Worm (Caenorhabditis elegans) whole organism, L3 larva: ENCODE measurements around the gene F53F1.3.

Experiments
- ZK546.5 ChIP-seq: sonication (generic microtip); optimal IDR thresholded peaks from 2 replicates; lab custom pipeline; 2017; ENCODE audit warnings: missing biosample characterization, missing genetic modification characterization
- ama-1 ChIP-seq: fragments of 150-350 bp; optimal IDR thresholded peaks from 2 replicates; lab custom pipeline; 2018
- ceh-16 ChIP-seq: sonication (generic microtip); optimal IDR thresholded peaks from 2 replicates; lab custom pipeline; 2017; ENCODE audit warnings: missing biosample characterization, missing genetic modification characterization
- ceh-28 ChIP-seq: fragments of 150-350 bp; optimal IDR thresholded peaks from 2 replicates; lab custom pipeline; 2014; ENCODE audit warnings: missing biosample characterization, missing genetic modification reagents, missing genetic modification characterization
- ceh-9 ChIP-seq: sonication (generic microtip); optimal IDR thresholded peaks from 2 replicates; lab custom pipeline; 2018; ENCODE audit warnings: missing biosample characterization, missing genetic modification characterization
- daf-12 ChIP-seq: fragments of 150-350 bp; optimal IDR thresholded peaks from 2 replicates; lab custom pipeline; 2014; ENCODE audit warnings: missing biosample characterization, missing genetic modification reagents, missing genetic modification characterization
- egl-27 ChIP-seq: sonication (generic microtip); optimal IDR thresholded peaks from 4 replicates; lab custom pipeline; 2017; ENCODE audit warnings: missing biosample characterization, missing genetic modification reagents, missing genetic modification characterization
- egl-5 ChIP-seq: fragments of 150-350 bp; optimal IDR thresholded peaks from 2 replicates; lab custom pipeline; 2017; ENCODE audit warnings: missing biosample characterization, missing genetic modification reagents, missing genetic modification characterization, inconsistent platforms
- elt-1 ChIP-seq: fragments of 150-350 bp; optimal IDR thresholded peaks from 2 replicates; lab custom pipeline; 2014; ENCODE audit warnings: missing biosample characterization, missing genetic modification characterization
- elt-2 ChIP-seq: sonication (generic microtip); optimal IDR thresholded peaks from 2 replicates; lab custom pipeline; 2016; ENCODE audit warnings: missing genetic modification reagents, mild to moderate bottlenecking, missing genetic modification characterization, missing compliant biosample characterization
- eor-1 ChIP-seq, 2 experiments: fragments of 150-350 bp; optimal IDR thresholded peaks; 2 replicates each; lab custom pipeline; 2014 to 2018; ENCODE audit warnings: missing biosample characterization in 2 of 2, missing genetic modification characterization in 2 of 2
- fkh-10 ChIP-seq: sonication (generic microtip); optimal IDR thresholded peaks from 2 replicates; lab custom pipeline; 2017; ENCODE audit warnings: missing biosample characterization, missing genetic modification reagents, missing genetic modification characterization
- fkh-2 ChIP-seq: fragments of 150-350 bp; optimal IDR thresholded peaks from 2 replicates; lab custom pipeline; 2014; ENCODE audit warnings: missing biosample characterization, missing genetic modification reagents, missing genetic modification characterization
- fos-1 ChIP-seq: fragments of 150-350 bp; optimal IDR thresholded peaks from 2 replicates; lab custom pipeline; 2014; ENCODE audit warnings: missing biosample characterization, missing genetic modification characterization
- hmg-11 ChIP-seq: sonication (generic microtip); optimal IDR thresholded peaks from 2 replicates; lab custom pipeline; 2016; ENCODE audit warnings: missing genetic modification characterization, missing compliant biosample characterization
- jun-1 ChIP-seq: fragments of 150-350 bp; optimal IDR thresholded peaks from 2 replicates; lab custom pipeline; 2014; ENCODE audit warnings: missing biosample characterization, missing genetic modification reagents, missing genetic modification characterization
- lin-15B ChIP-seq: fragments of 150-350 bp; optimal IDR thresholded peaks from 2 replicates; lab custom pipeline; 2014; ENCODE audit warnings: missing biosample characterization, missing genetic modification characterization
- lin-39 ChIP-seq: fragments of 150-350 bp; optimal IDR thresholded peaks from 2 replicates; lab custom pipeline; 2018; ENCODE audit warnings: missing biosample characterization, missing genetic modification reagents, missing genetic modification characterization
- lsy-12 ChIP-seq: sonication (generic microtip); optimal IDR thresholded peaks from 2 replicates; lab custom pipeline; 2016; ENCODE audit warnings: mild to moderate bottlenecking, missing genetic modification characterization, missing compliant biosample characterization
- mdl-1 ChIP-seq: fragments of 150-350 bp; optimal IDR thresholded peaks from 2 replicates; lab custom pipeline; 2014; ENCODE audit warnings: missing biosample characterization, missing genetic modification characterization
- mml-1 ChIP-seq: fragments of 150-350 bp; sonication (generic microtip); optimal IDR thresholded peaks from 3 replicates; lab custom pipeline; 2014; ENCODE audit warnings: missing biosample characterization, missing genetic modification characterization
- nfya-1 ChIP-seq: sonication (generic microtip); optimal IDR thresholded peaks from 2 replicates; lab custom pipeline; 2017; ENCODE audit warnings: missing genetic modification characterization, mild to moderate bottlenecking, missing compliant biosample characterization, antibody characterized with exemption, moderate library complexity; ENCODE audit not compliant: insufficient read depth
- nhr-11 ChIP-seq: fragments of 150-350 bp; optimal IDR thresholded peaks from 2 replicates; lab custom pipeline; 2014; ENCODE audit warnings: missing biosample characterization, missing genetic modification characterization
- nhr-23 ChIP-seq: fragments of 150-350 bp; optimal IDR thresholded peaks from 2 replicates; lab custom pipeline; 2014; ENCODE audit warnings: missing biosample characterization, missing genetic modification reagents, missing genetic modification characterization
- nhr-237 ChIP-seq: fragments of 150-350 bp; optimal IDR thresholded peaks from 2 replicates; lab custom pipeline; 2014; ENCODE audit warnings: missing biosample characterization, missing genetic modification characterization
- nhr-25 ChIP-seq: sonication (generic microtip); optimal IDR thresholded peaks from 2 replicates; lab custom pipeline; 2017; ENCODE audit warnings: missing biosample characterization, missing genetic modification characterization
- nhr-28 ChIP-seq: fragments of 150-350 bp; optimal IDR thresholded peaks from 2 replicates; lab custom pipeline; 2014; ENCODE audit warnings: missing biosample characterization, missing genetic modification characterization
- nhr-43 ChIP-seq: sonication (generic microtip); optimal IDR thresholded peaks from 2 replicates; lab custom pipeline; 2016; ENCODE audit warnings: mild to moderate bottlenecking, missing genetic modification characterization, missing compliant biosample characterization; ENCODE audit not compliant: poor library complexity, severe bottlenecking
- nhr-67 ChIP-seq: fragments of 150-350 bp; optimal IDR thresholded peaks from 2 replicates; lab custom pipeline; 2014; ENCODE audit warnings: missing biosample characterization, missing genetic modification characterization
- nhr-77 ChIP-seq: fragments of 150-350 bp; optimal IDR thresholded peaks from 2 replicates; lab custom pipeline; 2014; ENCODE audit warnings: missing biosample characterization, missing genetic modification characterization
- pha-4 ChIP-seq: fragments of 150-350 bp; optimal IDR thresholded peaks from 2 replicates; lab custom pipeline; 2014; ENCODE audit warnings: missing biosample characterization, missing genetic modification reagents, missing genetic modification characterization
- pqm-1 ChIP-seq: fragments of 150-350 bp; optimal IDR thresholded peaks from 2 replicates; lab custom pipeline; 2017; ENCODE audit warnings: missing biosample characterization, missing genetic modification characterization, inconsistent platforms
- snpc-4 ChIP-seq: fragments of 150-350 bp; optimal IDR thresholded peaks from 2 replicates; lab custom pipeline; 2014; ENCODE audit warnings: missing biosample characterization, missing genetic modification characterization
- tbx-2 ChIP-seq: sonication (generic microtip); optimal IDR thresholded peaks from 2 replicates; lab custom pipeline; 2016; ENCODE audit warnings: mild to moderate bottlenecking, missing genetic modification characterization, missing compliant biosample characterization
- unc-39 ChIP-seq: sonication (generic microtip); optimal IDR thresholded peaks from 4 replicates; lab custom pipeline; 2017; ENCODE audit warnings: missing biosample characterization, missing genetic modification characterization
- unc-62 ChIP-seq: fragments of 150-350 bp; sonication (generic microtip); optimal IDR thresholded peaks from 4 replicates; lab custom pipeline; 2014; ENCODE audit warnings: missing biosample characterization, missing genetic modification reagents, missing genetic modification characterization
- zag-1 ChIP-seq: fragments of 150-350 bp; optimal IDR thresholded peaks from 2 replicates; lab custom pipeline; 2014; ENCODE audit warnings: missing biosample characterization, missing genetic modification characterization
- ztf-4 ChIP-seq: fragments of 150-350 bp; optimal IDR thresholded peaks from 2 replicates; lab custom pipeline; 2014; ENCODE audit warnings: missing biosample characterization, missing genetic modification characterization

Gene F53F1.3

ce11 chrV:13371336-13371735, 36.7 kb upstream of the F53F1.3 start (continued):
- peak; percentile 99 for TF ChIP-seq nhr-25
- TF ChIP-seq elt-1: peak; percentile 57
- no peak for TF ChIP-seq fkh-10 (GFP tag; lab: Kevin White, UChicago)
- no peak for TF ChIP-seq pha-4 (tag; lab: Kevin White, UChicago)
- peak; percentile 50 for TF ChIP-seq egl-27 (tag; lab: Kevin White, UChicago)
- TF ChIP-seq ceh-9: no peak
- no peak for TF ChIP-seq unc-39 (tag; lab: Kevin White, UChicago)
- no peak for TF ChIP-seq nhr-11
- TF ChIP-seq ama-1: no peak
- TF ChIP-seq lin-15B: no peak
- TF ChIP-seq, all 47 proteins: peak for 17

ce11 chrV:13372821-13373220, 35.2 kb upstream of the F53F1.3 start:
- TF ChIP-seq egl-5 (tag; lab: Kevin White, UChicago) (no peak), lin-39 (tag; lab: Kevin White, UChicago) (no peak), pqm-1 (peak; percentile 66), elt-2 (tag; lab: Kevin White, UChicago) (peak; percentile 93), nhr-67 (no peak), ZK546.5 (tag; lab: Kevin White, UChicago) (no peak), fkh-2 (tag; lab: Kevin White, UChicago) (no peak)

ce11 chrV:13373643-13374042, 34.4 kb upstream of the F53F1.3 start:
- TF ChIP-seq pha-4 (tag; lab: Kevin White, UChicago): peak; percentile 64
- peak; percentile 70 for TF ChIP-seq pqm-1
- no peak for TF ChIP-seq mdl-1 (tag; lab: Kevin White, UChicago)
- TF ChIP-seq nfya-1 (tag; lab: Kevin White, UChicago): no peak
- no peak for TF ChIP-seq ceh-16
- TF ChIP-seq elt-2 (tag; lab: Kevin White, UChicago): peak; percentile 98
- TF ChIP-seq nhr-28 (tag; lab: Kevin White, UChicago): no peak
- TF ChIP-seq lin-15B: no peak
- TF ChIP-seq tbx-2: no peak
- peak; percentile 67 for TF ChIP-seq nhr-23 (tag; lab: Kevin White, UChicago)
- TF ChIP-seq jun-1 (tag; lab: Kevin White, UChicago): peak; percentile 62
- TF ChIP-seq fkh-2 (tag; lab: Kevin White, UChicago): no peak

DNA sequence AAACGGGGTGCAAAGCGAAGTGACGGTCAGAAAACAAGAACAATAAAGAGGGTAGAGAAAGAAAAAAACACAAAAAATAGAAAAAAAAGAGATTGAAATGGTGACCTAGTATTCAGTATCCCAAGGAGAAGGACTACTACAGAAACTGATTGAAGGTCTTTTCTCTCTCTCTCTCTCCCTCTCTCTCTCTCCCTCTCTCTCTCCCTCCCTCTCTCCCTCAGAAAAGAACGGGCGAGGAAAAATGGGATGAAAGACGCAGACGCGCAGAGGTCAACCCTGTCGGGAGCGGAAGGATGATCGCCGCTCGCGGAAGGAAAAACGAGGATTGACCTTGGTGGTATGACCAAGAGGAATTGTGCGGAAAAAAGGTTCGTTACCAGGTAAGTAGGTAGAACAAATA, 33.5 kb upstream of the F53F1.3 start:
- no peak for TF ChIP-seq lin-15B
- no peak for TF ChIP-seq nhr-77 (tag; lab: Kevin White, UChicago)
- no peak for TF ChIP-seq pqm-1
- TF ChIP-seq ceh-28 (tag; lab: Kevin White, UChicago): peak; percentile 56
- no peak for TF ChIP-seq ceh-9
- no peak for TF ChIP-seq fkh-2 (tag; lab: Kevin White, UChicago)
- TF ChIP-seq nhr-43 (tag; lab: Kevin White, UChicago): peak; percentile 49
- no peak for TF ChIP-seq nhr-11
- TF ChIP-seq tbx-2: peak; percentile 6
- peak; percentile 31 for TF ChIP-seq elt-2 (tag; lab: Kevin White, UChicago)
- no peak for TF ChIP-seq lin-39 (tag; lab: Kevin White, UChicago)
- no peak for TF ChIP-seq nhr-237 (tag; lab: Kevin White, UChicago)
- TF ChIP-seq elt-1: no peak
- TF ChIP-seq egl-5 (tag; lab: Kevin White, UChicago): no peak
- TF ChIP-seq nhr-67: no peak
- TF ChIP-seq nhr-25: peak; percentile 93
- TF ChIP-seq nhr-23 (tag; lab: Kevin White, UChicago): peak; percentile 95
- no peak for TF ChIP-seq snpc-4
- peak; percentile 16 for TF ChIP-seq jun-1 (tag; lab: Kevin White, UChicago)
- TF ChIP-seq ceh-16: no peak
- no peak for TF ChIP-seq ztf-4
- TF ChIP-seq unc-62 (GFP tag; lab: Kevin White, UChicago): no peak
- no peak for TF ChIP-seq zag-1 (tag; lab: Kevin White, UChicago)
- no peak for TF ChIP-seq daf-12 (tag; lab: Kevin White, UChicago)
- TF ChIP-seq lsy-12 (tag; lab: Kevin White, UChicago): peak; percentile 18
- TF ChIP-seq fos-1 (tag; lab: Kevin White, UChicago): no peak
- TF ChIP-seq mml-1 (tag; lab: Kevin White, UChicago): no peak
- TF ChIP-seq eor-1 (tag; optimal IDR thresholded peaks at IDR 0.05; lab: Kevin White, UChicago): no peak
- TF ChIP-seq hmg-11: no peak
- TF ChIP-seq, all 47 proteins: peak for 8
